Worm (Caenorhabditis elegans) whole organism, L4 larva: ENCODE results near the gene ZK418.13.
A peak's percentile ranks its signal among the peaks of the same experiment; 100 is the strongest.

Experiments
- R02D3.7 ChIP-seq: fragments of 150-350 bp; sonication (generic microtip); optimal IDR thresholded peaks from 3 replicates; lab custom pipeline; 2014; ENCODE audit warnings: missing biosample characterization, missing genetic modification characterization
- T20F7.1 ChIP-seq: fragments of 200-800 bp; sonication (Bioruptor generic); optimal IDR thresholded peaks from 2 replicates; lab custom pipeline; 2018; ENCODE audit warnings: mild to moderate bottlenecking, missing genetic modification characterization, missing compliant biosample characterization
- Y48G9A.11 ChIP-seq: fragments of 200-800 bp; sonication (Bioruptor generic); IDR thresholded peaks from 2 replicates; pipeline ENCODE4 v1.3.6; 2022; ENCODE audit warnings: missing genetic modification reagents, missing genetic modification characterization, missing compliant biosample characterization
- ZK546.5 ChIP-seq, 2 experiments: sonication (generic microtip); optimal IDR thresholded peaks; 2 replicates each; lab custom pipeline; 2017; ENCODE audit warnings: missing biosample characterization in 2 of 2, missing genetic modification characterization in 2 of 2
- aha-1 ChIP-seq: fragments of 150-350 bp; peaks from one replicate; lab custom pipeline; 2014; ENCODE audit warnings: missing biosample characterization, missing genetic modification characterization
- ceh-32 ChIP-seq: sonication (generic microtip); optimal IDR thresholded peaks from 2 replicates; lab custom pipeline; 2016; ENCODE audit warnings: mild to moderate bottlenecking, missing genetic modification characterization, missing compliant biosample characterization; ENCODE audit not compliant: poor library complexity
- ceh-44 ChIP-seq: fragments of 200-800 bp; sonication (Bioruptor generic); IDR thresholded peaks from 2 replicates; pipeline ENCODE4 v1.3.6; 2022; ENCODE audit warnings: missing genetic modification reagents, missing genetic modification characterization, missing compliant biosample characterization
- ces-1 ChIP-seq: fragments of 150-350 bp; sonication (generic microtip); optimal IDR thresholded peaks from 4 replicates; lab custom pipeline; 2014; ENCODE audit warnings: missing biosample characterization, missing genetic modification reagents, missing genetic modification characterization
- cey-2 ChIP-seq: sonication (generic microtip); optimal IDR thresholded peaks from 3 replicates; lab custom pipeline; 2017; ENCODE audit warnings: missing genetic modification characterization, mild to moderate bottlenecking, missing compliant biosample characterization, antibody characterized with exemption, borderline replicate concordance; ENCODE audit not compliant: insufficient read depth
- daf-16 ChIP-seq, 3 experiments: sonication (generic microtip); optimal IDR thresholded peaks; 2 replicates each; lab custom pipeline; 2016 to 2017; ENCODE audit warnings: missing genetic modification characterization in 3 of 3, missing genetic modification reagents in 3 of 3, mild to moderate bottlenecking in 2 of 3, missing compliant biosample characterization in 2 of 3, missing biosample characterization in 1 of 3, moderate library complexity in 1 of 3
- dpl-1 ChIP-seq: fragments of 150-350 bp; optimal IDR thresholded peaks from 2 replicates; lab custom pipeline; 2014; ENCODE audit warnings: missing biosample characterization, missing genetic modification reagents, missing genetic modification characterization
- dve-1 ChIP-seq: sonication (generic microtip); optimal IDR thresholded peaks from 2 replicates; lab custom pipeline; 2017; ENCODE audit warnings: antibody characterized with exemption, mild to moderate bottlenecking, missing genetic modification characterization, missing compliant biosample characterization; ENCODE audit not compliant: insufficient read depth
- egl-43 ChIP-seq: fragments of 200-800 bp; sonication (Bioruptor generic); IDR thresholded peaks from 2 replicates; pipeline ENCODE4 v1.3.6; 2022; ENCODE audit warnings: missing genetic modification reagents, missing genetic modification characterization, missing compliant biosample characterization
- fkh-10 ChIP-seq: fragments of 150-350 bp; optimal IDR thresholded peaks from 2 replicates; lab custom pipeline; 2014; ENCODE audit warnings: missing biosample characterization, missing genetic modification reagents, missing genetic modification characterization
- gei-8 ChIP-seq: fragments of 200-800 bp; sonication (Bioruptor generic); optimal IDR thresholded peaks from 2 replicates; lab custom pipeline; 2018; ENCODE audit warnings: mild to moderate bottlenecking, missing genetic modification characterization, missing compliant biosample characterization
- hlh-30 ChIP-seq: sonication (generic microtip); optimal IDR thresholded peaks from 2 replicates; lab custom pipeline; 2017; ENCODE audit warnings: antibody characterized with exemption, mild to moderate bottlenecking, missing genetic modification characterization, missing compliant biosample characterization; ENCODE audit not compliant: insufficient read depth
- hmg-1.1 ChIP-seq: fragments of 200-800 bp; sonication (Bioruptor generic); IDR thresholded peaks from 2 replicates; pipeline ENCODE4 v1.3.6; 2022; ENCODE audit warnings: missing genetic modification reagents, missing genetic modification characterization, missing compliant biosample characterization
- lin-38 ChIP-seq: fragments of 200-800 bp; sonication (Bioruptor generic); IDR thresholded peaks from 2 replicates; pipeline ENCODE4 v1.3.6; 2022; ENCODE audit warnings: missing genetic modification reagents, missing genetic modification characterization, missing compliant biosample characterization
- lin-39 ChIP-seq: fragments of 150-350 bp; optimal IDR thresholded peaks from 2 replicates; lab custom pipeline; 2014; ENCODE audit warnings: missing biosample characterization, missing genetic modification reagents, missing genetic modification characterization
- lsy-2 ChIP-seq, 2 experiments: fragments of 150-350 bp in 1 of 2; sonication (generic microtip) in 1 of 2; optimal IDR thresholded peaks; 2 replicates each; lab custom pipeline; 2014 to 2017; ENCODE audit warnings: missing biosample characterization in 2 of 2, missing genetic modification characterization in 2 of 2
- madf-9 ChIP-seq: fragments of 200-800 bp; sonication (Bioruptor generic); conservative IDR thresholded peaks from 2 replicates; pipeline ENCODE4 v1.3.6; 2022; ENCODE audit warnings: missing genetic modification reagents, missing genetic modification characterization, missing compliant biosample characterization
- mep-1 ChIP-seq: fragments of 150-350 bp; sonication (generic microtip); optimal IDR thresholded peaks from 3 replicates; lab custom pipeline; 2014; ENCODE audit warnings: missing biosample characterization, missing genetic modification characterization
- mes-2 ChIP-seq: sonication (generic microtip); optimal IDR thresholded peaks from 2 replicates; lab custom pipeline; 2016; ENCODE audit warnings: missing genotype, mild to moderate bottlenecking, missing genetic modification characterization, missing compliant biosample characterization; ENCODE audit not compliant: poor library complexity, severe bottlenecking
- mxl-3 ChIP-seq: fragments of 200-800 bp; sonication (Bioruptor generic); optimal IDR thresholded peaks from 2 replicates; lab custom pipeline; 2018; ENCODE audit warnings: mild to moderate bottlenecking, missing genetic modification characterization, missing compliant biosample characterization
- nhr-28 ChIP-seq: fragments of 150-350 bp; optimal IDR thresholded peaks from 2 replicates; lab custom pipeline; 2014; ENCODE audit warnings: missing biosample characterization, missing genetic modification characterization
- nhr-42 ChIP-seq: fragments of 200-800 bp; sonication (Bioruptor generic); IDR thresholded peaks from 2 replicates; pipeline ENCODE4 v1.3.6; 2022; ENCODE audit warnings: missing genetic modification characterization, missing compliant biosample characterization
- nhr-76 ChIP-seq: fragments of 150-350 bp; optimal IDR thresholded peaks from 2 replicates; lab custom pipeline; 2014; ENCODE audit warnings: missing biosample characterization, missing genetic modification characterization
- saeg-2 ChIP-seq: fragments of 200-800 bp; sonication (Bioruptor generic); IDR thresholded peaks from 2 replicates; pipeline ENCODE4 v1.3.6; 2022; ENCODE audit warnings: missing genetic modification reagents, missing genetic modification characterization, missing compliant biosample characterization
- sdz-12 ChIP-seq: fragments of 200-800 bp; sonication (Bioruptor generic); optimal IDR thresholded peaks from 2 replicates; lab custom pipeline; 2018; ENCODE audit warnings: mild to moderate bottlenecking, missing genetic modification characterization, missing compliant biosample characterization
- unc-62 ChIP-seq, 3 experiments: fragments of 150-350 bp in 1 of 3; sonication (generic microtip); optimal IDR thresholded peaks in 2 of 3; peaks in 1 of 3; 1 replicate in 1 of 3; 2 replicates in 2 of 3; lab custom pipeline; 2014 to 2017; ENCODE audit warnings: missing biosample characterization in 3 of 3, missing genetic modification characterization in 3 of 3, missing genetic modification reagents in 3 of 3, missing genotype in 1 of 3
- vab-7 ChIP-seq: fragments of 200-800 bp; sonication (Bioruptor generic); IDR thresholded peaks from 2 replicates; pipeline ENCODE4 v1.3.6; 2022; ENCODE audit warnings: missing genetic modification reagents, missing genetic modification characterization, missing compliant biosample characterization
- zag-1 ChIP-seq: fragments of 150-350 bp; optimal IDR thresholded peaks from 2 replicates; lab custom pipeline; 2014; ENCODE audit warnings: missing biosample characterization, missing genetic modification characterization
- ztf-11 ChIP-seq: fragments of 150-350 bp; optimal IDR thresholded peaks from 2 replicates; lab custom pipeline; 2014; ENCODE audit warnings: missing biosample characterization, missing genetic modification characterization
- ztf-7 ChIP-seq: fragments of 150-350 bp; optimal IDR thresholded peaks from 2 replicates; lab custom pipeline; 2014; ENCODE audit warnings: missing biosample characterization, missing genetic modification characterization

The ZK418.13 gene

DNA sequence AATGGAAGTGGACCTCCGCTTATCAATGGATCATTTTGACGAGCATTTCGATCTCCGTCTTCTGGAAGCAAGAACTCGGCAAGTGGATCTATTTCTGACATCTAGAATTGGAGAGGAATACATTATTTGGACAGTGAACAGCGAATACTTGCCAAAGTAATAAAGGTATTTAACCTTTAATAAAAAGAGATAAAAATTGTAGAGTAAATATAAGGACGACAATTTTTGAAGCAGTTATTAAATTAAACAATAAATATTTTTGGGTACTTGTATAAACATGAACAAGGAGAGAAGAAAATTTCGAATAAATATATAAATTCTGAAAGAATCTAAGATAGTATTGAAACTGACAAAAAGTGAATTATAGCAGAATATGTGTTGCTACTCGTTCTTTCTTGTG lies 3.8 kb downstream of the ZK418.13 start, which contains the start of gene lin-37:
Gene lin-37, minus strand, starts transcription at position 101 of the 400 bp plus-strand sequence.
- TF ChIP-seq ZK546.5 (tag; optimal IDR thresholded peaks at IDR 0.05; lab: Kevin White, UChicago) (no peak), saeg-2 (no peak), lin-38 (peak; percentile 44; the same call in 1 of the 2 replicates)

DNA sequence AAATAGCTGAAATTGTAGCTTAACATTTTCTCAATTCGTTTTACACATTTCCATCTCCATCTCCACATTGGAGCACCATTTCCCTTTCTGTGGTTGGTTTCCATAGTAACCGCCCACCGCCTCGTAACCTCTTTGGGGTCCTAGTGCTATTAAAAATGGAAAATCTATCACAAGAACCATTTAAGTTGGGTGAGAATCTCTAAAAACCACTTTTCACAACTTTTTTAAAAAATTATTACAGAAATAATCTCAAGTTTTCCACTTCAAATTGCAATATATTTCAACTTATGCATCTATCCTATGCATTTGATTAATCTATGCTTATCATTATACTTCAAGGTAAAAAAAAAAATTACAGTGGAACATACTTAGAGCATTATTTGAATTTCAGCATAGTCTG lies 6.3 kb downstream of the ZK418.13 start, which contains the start of gene tmem-17:
Gene tmem-17, plus strand, starts transcription at position 301 of the 400 bp plus-strand sequence.
- TF ChIP-seq hmg-1.1: no peak
- no peak for TF ChIP-seq lin-38
- TF ChIP-seq nhr-76 (tag; lab: Kevin White, UChicago): no peak
- TF ChIP-seq dpl-1 (GFP tag; lab: Kevin White, UChicago): no peak
- TF ChIP-seq, all 104 proteins: peak for 0

DNA sequence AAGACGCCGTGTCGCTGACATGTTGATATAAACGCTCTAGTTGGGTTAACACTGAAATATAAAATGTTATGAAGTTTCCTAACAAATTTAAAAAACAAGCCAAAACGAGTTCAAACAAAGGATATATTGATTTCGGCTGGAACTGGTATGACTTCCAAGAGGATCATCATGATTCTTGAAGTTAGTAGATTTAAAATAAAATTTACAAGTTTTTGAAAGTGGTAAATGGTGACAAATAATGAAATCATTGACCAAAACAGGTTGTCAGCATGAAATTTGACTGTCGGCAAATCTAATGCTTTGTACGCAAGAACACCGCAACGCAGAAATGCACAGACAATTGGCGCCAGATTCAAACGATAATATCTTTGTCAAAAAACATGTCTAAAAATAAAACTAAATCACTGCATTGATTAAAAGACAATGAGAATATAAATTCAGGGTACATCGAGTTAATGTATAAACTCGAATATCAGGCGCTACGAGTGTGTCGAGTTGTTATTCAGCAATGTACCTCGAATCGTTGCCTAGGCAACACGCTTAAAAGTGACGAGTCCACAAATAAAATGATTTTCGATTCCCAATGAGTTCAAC lies 7.7 kb downstream of the ZK418.13 start, which contains the start of the genes ubc-18 and R01H2.8:
Gene ubc-18, minus strand, starts transcription at position 51 of the 594 bp plus-strand sequence.
Gene R01H2.8, plus strand, starts transcription at position 544 of the 594 bp plus-strand sequence.
- TF ChIP-seq cey-2 (tag; lab: Kevin White, UChicago) (no peak), daf-16 (GFP tag; optimal IDR thresholded peaks at IDR 0.05; lab: Kevin White, UChicago) (no peak), daf-16 (tag; optimal IDR thresholded peaks at IDR 0.05; lab: Kevin White, UChicago) (peak; percentile 48), egl-43 (GFP tag; lab: Robert Waterston, UW) (no peak), fkh-10 (GFP tag; lab: Kevin White, UChicago) (no peak), nhr-42 (GFP tag; lab: Robert Waterston, UW) (no peak), hlh-30 (tag; lab: Kevin White, UChicago) (peak; percentile 16), ztf-11 (tag; lab: Kevin White, UChicago) (no peak), T20F7.1 (GFP tag; lab: Kevin White, UChicago) (peak; percentile 20), lsy-2 (tag; optimal IDR thresholded peaks at IDR 0.05; lab: Kevin White, UChicago) (peak in 1 of 2 experiments; percentile 63), mep-1 (tag; lab: Kevin White, UChicago) (peak; percentile 5), dpl-1 (GFP tag; lab: Kevin White, UChicago) (peak; percentile 91), mes-2 (peak; percentile 62), lin-38 (peak; percentile 53), gei-8 (GFP tag; lab: Kevin White, UChicago) (no peak)

DNA sequence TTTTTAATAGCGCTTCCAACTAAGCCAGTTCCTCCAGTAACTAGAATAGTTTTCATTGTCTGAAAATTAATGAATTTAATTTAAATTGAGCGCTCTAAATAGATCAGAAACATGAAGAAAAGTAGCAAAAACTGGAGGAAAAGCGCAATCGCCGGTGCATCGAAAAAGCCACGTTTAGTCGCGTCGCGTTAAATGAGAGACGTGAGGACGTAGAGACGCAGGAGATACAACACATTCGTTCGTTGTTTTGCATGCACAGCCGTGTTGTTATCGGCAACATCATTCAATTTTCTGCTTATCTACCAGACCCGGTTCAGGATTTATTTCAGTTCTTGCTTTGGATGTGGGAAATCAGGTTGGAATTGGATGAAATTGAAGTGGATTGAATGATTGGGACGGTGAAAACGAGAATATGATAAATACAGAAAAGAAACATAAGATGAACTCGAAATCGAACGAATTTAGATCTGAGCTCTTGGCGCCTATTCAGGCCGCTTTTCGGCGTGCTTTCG lies 8.8 kb downstream of the ZK418.13 start, which contains the start of gene ger-1:
Gene ger-1, minus strand, starts transcription at position 93 of the 512 bp plus-strand sequence.
- TF ChIP-seq mes-2: peak; percentile 56
- peak; percentile 39 for TF ChIP-seq aha-1
- TF ChIP-seq mxl-3 (GFP tag; lab: Kevin White, UChicago): no peak
- no peak for TF ChIP-seq vab-7 (GFP tag; lab: Robert Waterston, UW)
- TF ChIP-seq, all 104 proteins: peak for 2

DNA sequence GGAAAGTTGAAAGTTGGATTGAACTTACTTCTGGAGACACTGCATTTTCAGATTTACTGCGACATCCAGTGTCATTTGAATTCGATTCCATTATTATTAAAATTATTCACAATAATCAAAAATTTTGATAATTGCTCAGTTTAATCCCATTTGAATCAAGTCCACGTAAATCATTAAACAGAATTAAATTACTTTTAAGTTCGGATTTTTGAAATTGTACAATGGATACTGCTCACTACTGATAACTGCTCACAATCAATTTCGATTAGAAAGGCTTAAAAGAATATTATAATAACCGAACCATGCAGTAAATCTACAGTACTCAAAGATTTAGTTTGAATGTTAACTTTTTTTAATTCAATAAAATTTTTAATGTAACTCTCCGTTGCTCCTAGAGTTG lies 12.1 kb downstream of the ZK418.13 start, which contains the start of gene R01H2.4:
Gene R01H2.4, minus strand, starts transcription at position 101 of the 400 bp plus-strand sequence.
- TF ChIP-seq sdz-12 (GFP tag; lab: Kevin White, UChicago) (no peak), ces-1 (GFP tag; lab: Kevin White, UChicago) (no peak), ZK546.5 (tag; optimal IDR thresholded peaks at IDR 0.05; lab: Kevin White, UChicago) (no peak), dpl-1 (GFP tag; lab: Kevin White, UChicago) (no peak), zag-1 (no peak), unc-62 (GFP tag; optimal IDR thresholded peaks at IDR 0.05 in 1 of 2; lab: Kevin White, UChicago) (no peak), unc-62 (tag; optimal IDR thresholded peaks at IDR 0.05; lab: Kevin White, UChicago) (no peak), ztf-7 (no peak), madf-9 (GFP tag; lab: Robert Waterston, UW) (no peak), hmg-1.1 (no peak), nhr-28 (tag; lab: Kevin White, UChicago) (no peak), lin-39 (tag; lab: Kevin White, UChicago) (no peak), dve-1 (tag; lab: Kevin White, UChicago) (no peak), ceh-32 (no peak), fkh-10 (GFP tag; lab: Kevin White, UChicago) (no peak), aha-1 (no peak), R02D3.7 (tag; lab: Kevin White, UChicago) (no peak), nhr-76 (tag; lab: Kevin White, UChicago) (no peak), saeg-2 (no peak), Y48G9A.11 (no peak), ceh-44 (GFP tag; lab: Robert Waterston, UW) (no peak)
